Fruit fly (Drosophila melanogaster): ENCODE results near the gene Targ3.

DNA sequence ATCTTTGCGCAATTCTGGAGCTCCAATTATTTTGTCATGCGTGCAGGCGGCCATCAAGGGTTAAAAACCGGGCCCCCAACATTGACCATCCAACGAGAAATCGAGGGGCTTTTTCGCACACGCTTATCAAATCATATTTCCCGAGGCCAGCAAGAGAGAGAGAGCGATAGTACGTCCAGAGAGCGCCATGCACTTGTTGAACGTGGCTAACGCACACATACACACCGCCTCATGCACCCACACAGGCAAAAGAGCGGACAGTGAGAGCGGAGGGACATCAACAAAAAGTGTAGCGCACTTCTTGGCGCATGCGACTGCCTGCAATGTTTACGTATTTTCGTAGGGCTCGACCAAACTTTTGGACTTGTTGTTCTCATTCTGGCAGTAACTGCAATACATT is 10.1 kb upstream of the Targ3 start:
- TF ChIP-seq ttk (optimal IDR thresholded peaks at IDR 0.05) (no peak), Myc (optimal IDR thresholded peaks at IDR 0.05) (no peak)

Measured in Kc167 (cell line).